Fruit fly (Drosophila melanogaster): ENCODE data around the gene Sirt7.

DNA sequence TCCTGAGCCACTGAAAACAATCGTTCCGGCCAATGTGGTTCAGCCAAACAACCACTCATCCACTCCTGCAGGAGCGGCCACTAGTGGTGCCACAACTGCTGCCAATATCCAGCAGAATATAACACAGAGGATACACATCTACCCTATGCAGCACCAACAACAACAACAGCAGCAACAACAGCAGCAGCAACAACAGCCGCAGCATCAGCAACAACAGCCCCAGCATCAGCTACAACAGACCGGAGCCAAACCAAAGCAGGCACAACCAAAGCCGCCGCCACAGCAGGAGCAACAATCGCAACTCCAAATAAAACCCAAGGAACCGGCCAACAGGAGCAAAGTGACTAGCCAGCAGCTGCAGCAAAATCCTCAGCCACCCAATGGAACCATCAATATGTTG, 47.5 kb downstream of the Sirt7 start:
- TF ChIP-seq CG7101 (tag; optimal IDR thresholded peaks at IDR 0.05) (no peak), toe (GFP tag; optimal IDR thresholded peaks at IDR 0.05) (no peak), tj (GFP tag; optimal IDR thresholded peaks at IDR 0.05) (no peak), CG14711 (tag; optimal IDR thresholded peaks at IDR 0.05) (no peak)

Data from whole organism, adult.